Fruit fly (Drosophila melanogaster) whole organism, pupa: Measurements from ENCODE around the gene mRpS34.

Experiments used
- CG10348 ChIP-seq: fragments of 200-800 bp; sonication (Bioruptor generic); IDR thresholded peaks from 2 replicates; pipeline ENCODE4 v1.3.6; 2022; ENCODE audit warnings: missing biosample characterization, missing genetic modification characterization
- CG12605 ChIP-seq: fragments of 200-800 bp; sonication (Bioruptor generic); IDR thresholded peaks from 2 replicates; pipeline ENCODE4 v1.3.6; 2022; ENCODE audit warnings: missing biosample characterization, missing genetic modification characterization
- CG14655 ChIP-seq: fragments of 200-800 bp; sonication (Bioruptor generic); optimal IDR thresholded peaks from 3 replicates; lab custom pipeline; 2017; ENCODE audit warnings: mild to moderate bottlenecking, missing biosample characterization, missing genetic modification reagents, missing genetic modification characterization
- CG15710 ChIP-seq: fragments of 200-800 bp; sonication (Bioruptor generic); optimal IDR thresholded peaks from 2 replicates; lab custom pipeline; 2018; ENCODE audit warnings: missing biosample characterization, mild to moderate bottlenecking, missing genetic modification characterization, moderate library complexity
- CG8159 ChIP-seq: fragments of 200-800 bp; sonication (Bioruptor generic); optimal IDR thresholded peaks from 3 replicates; lab custom pipeline; 2018; ENCODE audit warnings: missing biosample characterization, mild to moderate bottlenecking, missing genetic modification characterization, moderate library complexity
- CG8301 ChIP-seq: fragments of 200-800 bp; sonication (Bioruptor generic); optimal IDR thresholded peaks from 2 replicates; lab custom pipeline; 2018; ENCODE audit warnings: missing biosample characterization, mild to moderate bottlenecking, missing genetic modification characterization
- CG9948 ChIP-seq: fragments of 200-800 bp; sonication (Bioruptor generic); optimal IDR thresholded peaks from 2 replicates; lab custom pipeline; 2018; ENCODE audit warnings: missing biosample characterization, mild to moderate bottlenecking, missing genetic modification characterization, moderate library complexity
- Snoo ChIP-seq: fragments of 200-800 bp; sonication (Bioruptor generic); optimal IDR thresholded peaks from 3 replicates; lab custom pipeline; 2017; ENCODE audit warnings: missing biosample characterization, mild to moderate bottlenecking, missing genetic modification characterization, inconsistent platforms
- gl ChIP-seq: fragments of 200-800 bp; sonication (Bioruptor generic); optimal IDR thresholded peaks from 2 replicates; lab custom pipeline; 2018; ENCODE audit warnings: missing biosample characterization, mild to moderate bottlenecking, missing genetic modification characterization

DNA sequence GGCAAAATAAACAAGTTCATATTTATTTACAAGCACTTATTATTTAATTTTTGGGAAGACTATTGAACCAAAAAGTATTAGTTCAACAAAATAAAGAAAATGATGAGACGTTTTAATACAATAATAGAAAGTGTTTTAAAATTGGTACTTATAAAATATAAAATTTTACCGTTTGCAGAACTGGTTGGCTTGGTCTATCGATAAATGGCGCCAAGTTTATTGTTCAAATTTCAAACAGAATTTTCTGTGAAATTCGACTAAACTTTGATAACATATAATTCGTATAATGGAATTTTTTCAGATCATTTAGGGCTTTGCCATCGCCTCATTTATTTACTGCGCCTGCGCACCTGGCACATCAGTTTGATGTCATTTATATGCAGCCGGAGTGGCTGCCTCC is 42.9 kb downstream of the mRpS34 start:
- no peak for TF ChIP-seq CG9948 (tag; lab: Kevin White, UChicago)
- no peak for TF ChIP-seq CG14655 (GFP tag; lab: Kevin White, UChicago)
- no peak for TF ChIP-seq CG8301 (tag; lab: Kevin White, UChicago)
- no peak for TF ChIP-seq Snoo (tag; lab: Kevin White, UChicago)
- TF ChIP-seq CG10348 (GFP tag; lab: Robert Waterston, UW), result no peak
- no peak for TF ChIP-seq CG15710 (tag; lab: Kevin White, UChicago)
- TF ChIP-seq gl (tag; lab: Kevin White, UChicago), result no peak
- no peak for TF ChIP-seq CG12605 (GFP tag; lab: Robert Waterston, UW)
- no peak for TF ChIP-seq CG8159 (tag; lab: Kevin White, UChicago)
